Fruit fly (Drosophila melanogaster): ENCODE data around the gene yellow-k.

- TF ChIP-seq psq (GFP tag; optimal IDR thresholded peaks at IDR 0.05), result no peak
- TF ChIP-seq usp (GFP tag; optimal IDR thresholded peaks at IDR 0.05), result no peak
- no peak for TF ChIP-seq rgr (GFP tag; optimal IDR thresholded peaks at IDR 0.05)
- no peak for TF ChIP-seq tai (GFP tag; optimal IDR thresholded peaks at IDR 0.05)
- TF ChIP-seq Dif (GFP tag; optimal IDR thresholded peaks at IDR 0.05; ENCODE audit: partially characterized antibody), result no peak
Observed at dm6 chr3L:15538582-15539490, 18.4 kb downstream of the yellow-k start.
